Worm (Caenorhabditis elegans) whole organism, L1 larva: ENCODE measurements around the gene B0034.2.

Experiments
- F16B12.6 ChIP-seq: fragments of 150-350 bp; optimal IDR thresholded peaks from 2 replicates; lab custom pipeline; 2014; ENCODE audit warnings: missing biosample characterization, missing genetic modification characterization
- Y116A8C.19 ChIP-seq: sonication (generic microtip); optimal IDR thresholded peaks from 2 replicates; lab custom pipeline; 2016; ENCODE audit warnings: missing compliant biosample characterization, missing genetic modification characterization, borderline replicate concordance
- alr-1 ChIP-seq: fragments of 200-800 bp; sonication (Bioruptor generic); optimal IDR thresholded peaks from 2 replicates; lab custom pipeline; 2018; ENCODE audit warnings: borderline replicate concordance, mild to moderate bottlenecking, missing genetic modification characterization, missing compliant biosample characterization
- aly-2 ChIP-seq: fragments of 150-350 bp; optimal IDR thresholded peaks from 2 replicates; lab custom pipeline; 2014; ENCODE audit warnings: missing biosample characterization, missing genetic modification characterization
- ceh-63 ChIP-seq: fragments of 200-800 bp; sonication (Bioruptor generic); optimal IDR thresholded peaks from 2 replicates; lab custom pipeline; 2018; ENCODE audit warnings: mild to moderate bottlenecking, missing genetic modification characterization, missing compliant biosample characterization
- ceh-8 ChIP-seq: fragments of 200-800 bp; sonication (Bioruptor generic); optimal IDR thresholded peaks from 2 replicates; lab custom pipeline; 2018; ENCODE audit warnings: mild to moderate bottlenecking, missing genetic modification characterization, moderate library complexity, missing compliant biosample characterization
- ceh-88 ChIP-seq: fragments of 200-800 bp; sonication (Bioruptor generic); IDR thresholded peaks from 2 replicates; pipeline ENCODE4 v1.3.6; 2022; ENCODE audit warnings: missing genetic modification characterization, missing compliant biosample characterization
- dpl-1 ChIP-seq, 3 experiments: fragments of 150-350 bp in 2 of 3; sonication (generic microtip) in 1 of 3; optimal IDR thresholded peaks; 2 replicates each; lab custom pipeline; 2014 to 2017; ENCODE audit warnings: missing biosample characterization in 3 of 3, missing genetic modification characterization in 3 of 3, missing genetic modification reagents in 3 of 3
- efl-1 ChIP-seq, 4 experiments: fragments of 150-350 bp; optimal IDR thresholded peaks in 3 of 4; peaks in 1 of 4; 1 replicate in 1 of 4; 2 replicates in 3 of 4; lab custom pipeline; 2014; ENCODE audit warnings: missing biosample characterization in 2 of 4, missing genetic modification characterization in 2 of 4, missing genetic modification reagents in 2 of 4
- egl-13 ChIP-seq: sonication (generic microtip); optimal IDR thresholded peaks from 2 replicates; lab custom pipeline; 2016; ENCODE audit warnings: missing genotype, missing genetic modification reagents, missing genetic modification characterization, missing compliant biosample characterization
- elt-2 ChIP-seq: sonication (generic microtip); optimal IDR thresholded peaks from 2 replicates; lab custom pipeline; 2016; ENCODE audit warnings: missing genetic modification characterization, mild to moderate bottlenecking, inconsistent platforms, missing compliant biosample characterization, missing genetic modification reagents
- elt-3 ChIP-seq, 6 experiments: fragments of 150-350 bp in 1 of 6; sonication (generic microtip); optimal IDR thresholded peaks; 2 replicates each; lab custom pipeline; 2017 to 2018; ENCODE audit warnings: missing biosample characterization in 6 of 6, missing genetic modification characterization in 6 of 6, inconsistent platforms in 1 of 6
- ets-5 ChIP-seq: fragments of 200-800 bp; sonication (Bioruptor generic); IDR thresholded peaks from 2 replicates; pipeline ENCODE4 v1.3.6; 2022; ENCODE audit warnings: missing genetic modification characterization, missing compliant biosample characterization
- fkh-4 ChIP-seq: sonication (generic microtip); optimal IDR thresholded peaks from 2 replicates; lab custom pipeline; 2016; ENCODE audit warnings: missing compliant biosample characterization, missing genetic modification characterization, borderline replicate concordance
- fos-1 ChIP-seq: fragments of 150-350 bp; optimal IDR thresholded peaks from 2 replicates; lab custom pipeline; 2014; ENCODE audit warnings: missing biosample characterization, missing genetic modification characterization
- grh-1 ChIP-seq: fragments of 200-800 bp; sonication (Bioruptor generic); IDR thresholded peaks from 2 replicates; pipeline ENCODE4 v1.3.6; 2022; ENCODE audit warnings: missing genetic modification reagents, missing genetic modification characterization, missing compliant biosample characterization
- hlh-4 ChIP-seq: sonication (generic microtip); optimal IDR thresholded peaks from 2 replicates; lab custom pipeline; 2016; ENCODE audit warnings: mild to moderate bottlenecking, missing genetic modification characterization, missing compliant biosample characterization
- hpl-2 ChIP-seq: fragments of 150-350 bp; optimal IDR thresholded peaks from 2 replicates; lab custom pipeline; 2014; ENCODE audit warnings: missing biosample characterization, missing genetic modification reagents, missing genetic modification characterization
- lin-14 ChIP-seq: fragments of 200-800 bp; sonication (Bioruptor generic); optimal IDR thresholded peaks from 2 replicates; lab custom pipeline; 2018; ENCODE audit warnings: mild to moderate bottlenecking, missing genetic modification characterization, moderate library complexity, missing compliant biosample characterization
- lin-35 ChIP-seq, 2 experiments: fragments of 150-350 bp; optimal IDR thresholded peaks; 2 replicates each; lab custom pipeline; 2014; ENCODE audit warnings: missing biosample characterization in 2 of 2, missing genetic modification characterization in 2 of 2, missing genetic modification reagents in 2 of 2
- lir-3 ChIP-seq: sonication (generic microtip); optimal IDR thresholded peaks from 2 replicates; lab custom pipeline; 2016; ENCODE audit warnings: mild to moderate bottlenecking, missing genetic modification characterization, moderate library complexity, missing compliant biosample characterization; ENCODE audit not compliant: poor library complexity
- lsy-2 ChIP-seq, 2 experiments: fragments of 150-350 bp; optimal IDR thresholded peaks; 2 replicates each; lab custom pipeline; 2014; ENCODE audit warnings: missing biosample characterization in 2 of 2, missing genetic modification characterization in 2 of 2
- mdl-1 ChIP-seq, 2 experiments: fragments of 150-350 bp; optimal IDR thresholded peaks; 2 replicates each; lab custom pipeline; 2014 to 2017; ENCODE audit warnings: missing biosample characterization in 2 of 2, missing genetic modification characterization in 2 of 2, inconsistent platforms in 1 of 2
- mep-1 ChIP-seq: fragments of 150-350 bp; optimal IDR thresholded peaks from 2 replicates; lab custom pipeline; 2014; ENCODE audit warnings: missing biosample characterization, missing genetic modification characterization
- nhr-12 ChIP-seq: sonication (generic microtip); optimal IDR thresholded peaks from 2 replicates; lab custom pipeline; 2017; ENCODE audit warnings: missing biosample characterization, missing genetic modification characterization
- nhr-19 ChIP-seq: fragments of 200-800 bp; sonication (Bioruptor generic); conservative IDR thresholded peaks from 2 replicates; pipeline ENCODE4 v1.3.6; 2022; ENCODE audit warnings: missing genetic modification characterization, missing compliant biosample characterization
- nhr-20 ChIP-seq: sonication (generic microtip); optimal IDR thresholded peaks from 2 replicates; lab custom pipeline; 2016; ENCODE audit warnings: mild to moderate bottlenecking, missing genetic modification characterization, missing compliant biosample characterization
- nhr-237 ChIP-seq: fragments of 150-350 bp; optimal IDR thresholded peaks from 2 replicates; lab custom pipeline; 2014; ENCODE audit warnings: missing biosample characterization, missing genetic modification characterization
- nhr-28 ChIP-seq: fragments of 150-350 bp; optimal IDR thresholded peaks from 2 replicates; lab custom pipeline; 2014; ENCODE audit warnings: missing biosample characterization, missing genetic modification characterization
- nhr-71 ChIP-seq: sonication (generic microtip); optimal IDR thresholded peaks from 2 replicates; lab custom pipeline; 2016; ENCODE audit warnings: mild to moderate bottlenecking, missing genetic modification characterization, moderate library complexity, missing compliant biosample characterization
- nhr-76 ChIP-seq: sonication (generic microtip); optimal IDR thresholded peaks from 2 replicates; lab custom pipeline; 2017; ENCODE audit warnings: missing biosample characterization, missing genetic modification characterization
- nhr-77 ChIP-seq: fragments of 150-350 bp; optimal IDR thresholded peaks from 2 replicates; lab custom pipeline; 2014; ENCODE audit warnings: missing biosample characterization, missing genetic modification characterization
- nhr-84 ChIP-seq: sonication (generic microtip); optimal IDR thresholded peaks from 2 replicates; lab custom pipeline; 2017; ENCODE audit warnings: missing biosample characterization, missing genetic modification characterization
- nhr-85 ChIP-seq: sonication (generic microtip); peaks from one replicate; lab custom pipeline; 2016; ENCODE audit warnings: missing genetic modification characterization, inconsistent platforms, missing compliant biosample characterization
- nhr-90 ChIP-seq: sonication (generic microtip); optimal IDR thresholded peaks from 2 replicates; lab custom pipeline; 2016; ENCODE audit warnings: mild to moderate bottlenecking, missing genetic modification characterization, missing compliant biosample characterization; ENCODE audit not compliant: poor library complexity
- pag-3 ChIP-seq: sonication (generic microtip); optimal IDR thresholded peaks from 2 replicates; lab custom pipeline; 2017; ENCODE audit warnings: missing genetic modification characterization, mild to moderate bottlenecking, missing compliant biosample characterization, antibody characterized with exemption, borderline replicate concordance; ENCODE audit not compliant: insufficient read depth
- pqm-1 ChIP-seq: sonication (generic microtip); optimal IDR thresholded peaks from 3 replicates; lab custom pipeline; 2017; ENCODE audit warnings: missing biosample characterization, missing genetic modification characterization
- rnt-1 ChIP-seq: sonication (generic microtip); optimal IDR thresholded peaks from 2 replicates; lab custom pipeline; 2016; ENCODE audit warnings: mild to moderate bottlenecking, missing genetic modification characterization, moderate library complexity, missing compliant biosample characterization
- skn-1 ChIP-seq: fragments of 150-350 bp; optimal IDR thresholded peaks from 2 replicates; lab custom pipeline; 2014; ENCODE audit warnings: missing biosample characterization, missing genetic modification characterization
- snpc-4 ChIP-seq: fragments of 150-350 bp; optimal IDR thresholded peaks from 2 replicates; lab custom pipeline; 2014; ENCODE audit warnings: missing biosample characterization, missing genetic modification characterization
- snu-23 ChIP-seq: sonication (generic microtip); optimal IDR thresholded peaks from 2 replicates; lab custom pipeline; 2016; ENCODE audit warnings: missing genetic modification characterization, missing compliant biosample characterization
- sup-37 ChIP-seq: fragments of 200-800 bp; sonication (Bioruptor generic); optimal IDR thresholded peaks from 2 replicates; lab custom pipeline; 2018; ENCODE audit warnings: mild to moderate bottlenecking, missing genetic modification characterization, missing compliant biosample characterization
- tlp-1 ChIP-seq: fragments of 150-350 bp; optimal IDR thresholded peaks from 2 replicates; lab custom pipeline; 2014; ENCODE audit warnings: missing biosample characterization, missing genetic modification characterization
- unc-130 ChIP-seq: fragments of 150-350 bp; optimal IDR thresholded peaks from 2 replicates; lab custom pipeline; 2017; ENCODE audit warnings: missing biosample characterization, missing genetic modification characterization, inconsistent platforms
- unc-86 ChIP-seq: sonication (generic microtip); optimal IDR thresholded peaks from 2 replicates; lab custom pipeline; 2016; ENCODE audit warnings: missing genetic modification characterization, missing compliant biosample characterization
- unc-98 ChIP-seq: fragments of 200-800 bp; sonication (Bioruptor generic); IDR thresholded peaks from 2 replicates; pipeline ENCODE4 v1.3.6; 2022; ENCODE audit warnings: missing genetic modification characterization, missing compliant biosample characterization
- xbp-1 ChIP-seq: sonication (generic microtip); optimal IDR thresholded peaks from 2 replicates; lab custom pipeline; 2016; ENCODE audit warnings: missing genetic modification characterization, missing compliant biosample characterization
- ztf-11 ChIP-seq, 2 experiments: sonication (generic microtip); optimal IDR thresholded peaks; 2 replicates each; lab custom pipeline; 2016 to 2017; ENCODE audit warnings: missing genetic modification characterization in 2 of 2, missing biosample characterization in 1 of 2, missing compliant biosample characterization in 1 of 2
- ztf-4 ChIP-seq: fragments of 150-350 bp; optimal IDR thresholded peaks from 2 replicates; lab custom pipeline; 2014; ENCODE audit warnings: missing biosample characterization, missing genetic modification characterization

The B0034.2 gene

ce11 chrII:5940815-5941214 is 3.4 kb downstream of the B0034.2 start, which contains the start of gene F28B12.6:
F28B12.6 (plus strand) TSS chrII:5940863.
- TF ChIP-seq ztf-11 (tag; optimal IDR thresholded peaks at IDR 0.05; lab: Kevin White, UChicago) = no peak
- no peak for TF ChIP-seq grh-1 (GFP tag; lab: Robert Waterston, UW)
- no peak for TF ChIP-seq elt-3 (tag; optimal IDR thresholded peaks at IDR 0.05; lab: Kevin White, UChicago)
- no peak for TF ChIP-seq hlh-4 (tag; lab: Kevin White, UChicago)
- TF ChIP-seq unc-98 (GFP tag; lab: Robert Waterston, UW) = no peak
- no peak for TF ChIP-seq unc-86 (tag; lab: Kevin White, UChicago)
- peak; percentile 8 for TF ChIP-seq ztf-4 (tag; lab: Kevin White, UChicago)
- no peak for TF ChIP-seq mep-1 (tag; lab: Kevin White, UChicago)
- TF ChIP-seq nhr-28 (tag; lab: Kevin White, UChicago) = no peak
- no peak for TF ChIP-seq nhr-237 (tag; lab: Kevin White, UChicago)
- TF ChIP-seq sup-37 = no peak
- peak; percentile 18 for TF ChIP-seq rnt-1
- TF ChIP-seq Y116A8C.19 = no peak
- no peak for TF ChIP-seq efl-1 (optimal IDR thresholded peaks at IDR 0.05; lab: Kevin White, UChicago)
- TF ChIP-seq efl-1 (GFP tag; optimal IDR thresholded peaks at IDR 0.05 in 1 of 2; lab: Kevin White, UChicago) = peak in 1 of 2 experiments; percentile 56
- peak; percentile 3 for TF ChIP-seq nhr-85 (tag; lab: Kevin White, UChicago)
- TF ChIP-seq skn-1 (tag; lab: Kevin White, UChicago) = no peak
- no peak for TF ChIP-seq lir-3 (tag; lab: Kevin White, UChicago)
- TF ChIP-seq nhr-19 (GFP tag; lab: Robert Waterston, UW) = no peak
- no peak for TF ChIP-seq ceh-63
- no peak for TF ChIP-seq nhr-76 (tag; lab: Kevin White, UChicago)
- TF ChIP-seq ceh-88 (GFP tag; lab: Robert Waterston, UW) = no peak
- TF ChIP-seq fos-1 (tag; lab: Kevin White, UChicago) = no peak
- TF ChIP-seq F16B12.6 (tag; lab: Kevin White, UChicago) = no peak

- TF ChIP-seq elt-2 (tag; lab: Kevin White, UChicago) (peak; percentile 74), snpc-4 (tag; lab: Kevin White, UChicago) (no peak), mdl-1 (tag; optimal IDR thresholded peaks at IDR 0.05; lab: Kevin White, UChicago) (no peak), F16B12.6 (tag; lab: Kevin White, UChicago) (no peak), ceh-88 (GFP tag; lab: Robert Waterston, UW) (no peak), lin-14 (GFP tag; lab: Kevin White, UChicago) (peak; percentile 20), lin-35 (GFP tag; optimal IDR thresholded peaks at IDR 0.05; lab: Kevin White, UChicago) (peak in 1 of 2 experiments; percentile 63), egl-13 (no peak), hpl-2 (GFP tag; lab: Kevin White, UChicago) (no peak), efl-1 (optimal IDR thresholded peaks at IDR 0.05; lab: Kevin White, UChicago) (no peak), efl-1 (GFP tag; optimal IDR thresholded peaks at IDR 0.05 in 1 of 2; lab: Kevin White, UChicago) (peak in 1 of 2 experiments; percentile 68), lsy-2 (tag; optimal IDR thresholded peaks at IDR 0.05; lab: Kevin White, UChicago) (peak in 1 of 2 experiments; percentile 23)
Measured at ce11 chrII:5936009-5936408, 8.2 kb downstream of the B0034.2 start.

DNA sequence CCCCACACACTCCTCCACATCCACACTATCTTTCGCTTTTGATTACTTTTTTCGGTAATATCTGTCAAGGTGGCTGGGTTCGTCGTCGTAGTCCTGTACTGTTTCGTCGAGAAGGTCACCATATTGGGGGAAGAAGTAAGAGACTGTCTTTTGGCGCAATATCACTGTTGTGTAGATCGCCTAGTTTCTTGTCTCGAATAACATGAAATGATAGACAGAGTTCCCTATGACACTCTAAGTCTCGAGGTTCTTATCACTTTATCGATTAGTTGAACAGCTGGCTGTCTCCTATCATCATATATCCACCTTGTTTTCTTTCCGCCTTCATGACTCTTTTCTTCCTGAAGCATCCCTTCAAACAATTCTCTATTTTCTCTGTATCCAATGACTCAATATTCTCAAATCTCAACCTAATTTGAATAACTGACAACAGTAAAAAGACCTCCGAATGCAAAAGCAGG is 10.2 kb downstream of the B0034.2 start:
- TF ChIP-seq ceh-88 (GFP tag; lab: Robert Waterston, UW) (no peak), rnt-1 (peak; percentile 56), pqm-1 (tag; lab: Kevin White, UChicago) (no peak), nhr-84 (no peak), dpl-1 (GFP tag; optimal IDR thresholded peaks at IDR 0.05; lab: Kevin White, UChicago) (no peak), snu-23 (GFP tag; lab: Kevin White, UChicago) (peak; percentile 42), ets-5 (GFP tag; lab: Robert Waterston, UW) (no peak), xbp-1 (tag; lab: Kevin White, UChicago) (no peak), alr-1 (tag; lab: Kevin White, UChicago) (no peak), ceh-8 (GFP tag; lab: Kevin White, UChicago) (no peak), nhr-12 (tag; lab: Kevin White, UChicago) (no peak), nhr-77 (tag; lab: Kevin White, UChicago) (no peak), tlp-1 (tag; lab: Kevin White, UChicago) (no peak), nhr-20 (tag; lab: Kevin White, UChicago) (peak; percentile 31), aly-2 (tag; lab: Kevin White, UChicago) (no peak), fkh-4 (tag; lab: Kevin White, UChicago) (no peak), unc-130 (tag; lab: Kevin White, UChicago) (peak; percentile 55), nhr-71 (tag; lab: Kevin White, UChicago) (peak; percentile 41), nhr-90 (peak; percentile 26), pag-3 (tag; lab: Kevin White, UChicago) (no peak)
